Fruit fly (Drosophila melanogaster) Kc167 (cell line): Measurements from ENCODE around the gene Trx2.

Experiments used
- Sin3A ChIP-seq: fragments of >200 bp; optimal IDR thresholded peaks from 2 replicates; lab custom pipeline; 2018; ENCODE audit warnings: missing external identifiers
- h ChIP-seq: fragments of >200 bp; optimal IDR thresholded peaks from 3 replicates; lab custom pipeline; 2018; ENCODE audit warnings: missing external identifiers

DNA sequence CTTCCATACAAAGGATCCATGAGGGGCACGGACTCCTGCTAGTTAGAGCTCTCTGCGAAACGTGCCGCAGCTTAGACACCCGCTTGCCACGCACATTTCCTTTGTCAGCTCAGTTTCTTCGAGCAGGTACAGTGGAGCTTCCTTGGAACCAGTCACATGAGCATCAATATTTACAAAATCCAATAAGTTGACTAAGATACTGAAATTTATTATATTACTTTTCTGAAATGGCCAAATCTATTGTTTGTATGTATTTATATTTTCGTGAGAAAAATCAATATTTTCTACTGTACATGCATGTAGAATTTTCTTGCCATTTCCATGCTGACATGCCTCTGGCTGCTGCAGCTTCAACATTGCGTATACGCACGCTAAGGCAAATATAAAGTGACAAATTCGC lies 50.0 kb downstream of the Trx2 start:
- no peak for TF ChIP-seq h (lab: Kevin White, UChicago)
- TF ChIP-seq Sin3A (lab: Kevin White, UChicago), result no peak
